Worm (Caenorhabditis elegans): ENCODE measurements around the gene F02A9.1.

Gene F02A9.1

ce11 chrIII:9114076-9114475, 36.5 kb upstream of the F02A9.1 start:
- TF ChIP-seq lsy-2 (tag; optimal IDR thresholded peaks at IDR 0.05) (no peak), unc-120 (tag; optimal IDR thresholded peaks at IDR 0.05; ENCODE audit: poor library complexity, severe bottlenecking) (no peak), sem-2 (GFP tag; optimal IDR thresholded peaks at IDR 0.05) (no peak), blmp-1 (tag; optimal IDR thresholded peaks at IDR 0.05) (no peak), flh-1 (GFP tag; optimal IDR thresholded peaks at IDR 0.05) (no peak), ceh-83 (GFP tag; optimal IDR thresholded peaks at IDR 0.05) (no peak), mab-5 (tag; optimal IDR thresholded peaks at IDR 0.05) (no peak), lin-32 (GFP tag; optimal IDR thresholded peaks at IDR 0.05) (no peak), ceh-43 (GFP tag; optimal IDR thresholded peaks at IDR 0.05) (no peak), ces-1 (GFP tag; optimal IDR thresholded peaks at IDR 0.05) (no peak), elt-1 (tag; optimal IDR thresholded peaks at IDR 0.05; ENCODE audit: borderline replicate concordance, insufficient read depth) (no peak), mep-1 (tag; optimal IDR thresholded peaks at IDR 0.05) (no peak), ham-2 (GFP tag; optimal IDR thresholded peaks at IDR 0.05) (no peak), M03D4.4 (tag; optimal IDR thresholded peaks at IDR 0.05) (no peak), zip-8 (tag; optimal IDR thresholded peaks at IDR 0.05) (no peak), snpc-4 (tag; optimal IDR thresholded peaks at IDR 0.05) (no peak), nhr-2 (tag; optimal IDR thresholded peaks at IDR 0.05) (no peak), lin-13 (tag; optimal IDR thresholded peaks at IDR 0.05) (no peak), nhr-28 (tag; optimal IDR thresholded peaks at IDR 0.05) (no peak), ceh-39 (tag; optimal IDR thresholded peaks at IDR 0.05) (no peak)

- no peak for TF ChIP-seq hlh-1 (tag; optimal IDR thresholded peaks at IDR 0.05)
- peak; percentile 23 for TF ChIP-seq drap-1 (GFP tag; optimal IDR thresholded peaks at IDR 0.05)
- TF ChIP-seq nhr-28 (tag; optimal IDR thresholded peaks at IDR 0.05): no peak
- TF ChIP-seq ham-2 (GFP tag; optimal IDR thresholded peaks at IDR 0.05): peak; percentile 74
- peak; percentile 1 for TF ChIP-seq zip-8 (tag; optimal IDR thresholded peaks at IDR 0.05)
- no peak for TF ChIP-seq nhr-76 (tag; optimal IDR thresholded peaks at IDR 0.05)
- peak; percentile 48 for TF ChIP-seq lin-13 (tag; optimal IDR thresholded peaks at IDR 0.05)
- TF ChIP-seq ceh-39 (tag; optimal IDR thresholded peaks at IDR 0.05): peak; percentile 37
- no peak for TF ChIP-seq pha-4 (tag; optimal IDR thresholded peaks at IDR 0.05)
- TF ChIP-seq sem-2 (GFP tag; optimal IDR thresholded peaks at IDR 0.05): no peak
- TF ChIP-seq M03D4.4 (tag; optimal IDR thresholded peaks at IDR 0.05): peak; percentile 36
- peak; percentile 77 for TF ChIP-seq nhr-2 (tag; optimal IDR thresholded peaks at IDR 0.05)
- no peak for TF ChIP-seq blmp-1 (tag; optimal IDR thresholded peaks at IDR 0.05)
- TF ChIP-seq mls-2 (tag; optimal IDR thresholded peaks at IDR 0.05): peak; percentile 66
- no peak for TF ChIP-seq ceh-43 (GFP tag; optimal IDR thresholded peaks at IDR 0.05)
- TF ChIP-seq sptf-1 (tag; optimal IDR thresholded peaks at IDR 0.05): peak; percentile 56
Observed at ce11 chrIII:9112479-9112878, 34.9 kb upstream of the F02A9.1 start.

DNA sequence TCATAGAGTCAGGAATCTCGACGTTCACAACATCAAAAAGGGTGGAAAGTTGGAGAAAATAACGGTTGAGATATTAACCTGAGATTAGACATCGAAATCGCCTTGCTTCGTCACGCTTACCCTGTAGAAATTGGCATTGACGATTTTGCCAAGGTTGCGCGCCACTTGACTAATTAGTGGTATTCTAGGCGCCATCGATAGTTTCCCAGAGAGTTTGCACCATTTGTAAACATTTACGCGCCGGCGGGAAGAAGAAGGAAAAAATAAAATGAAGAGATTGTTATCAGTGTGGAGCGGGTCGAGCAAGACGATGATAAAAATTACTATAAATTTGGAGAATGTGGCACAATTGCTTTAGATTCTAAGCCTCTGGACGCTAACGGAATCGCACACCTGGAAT, 32.7 kb upstream of the F02A9.1 start:
- TF ChIP-seq nhr-237 (tag; optimal IDR thresholded peaks at IDR 0.05): no peak
- no peak for TF ChIP-seq bed-3 (GFP tag; optimal IDR thresholded peaks at IDR 0.05)
- no peak for TF ChIP-seq cnd-1 (tag; optimal IDR thresholded peaks at IDR 0.05)
- TF ChIP-seq ceh-83 (GFP tag; optimal IDR thresholded peaks at IDR 0.05): no peak
- TF ChIP-seq blmp-1 (tag; optimal IDR thresholded peaks at IDR 0.05): no peak
- no peak for TF ChIP-seq mls-2 (tag; optimal IDR thresholded peaks at IDR 0.05)
- TF ChIP-seq M03D4.4 (tag; optimal IDR thresholded peaks at IDR 0.05): no peak
- no peak for TF ChIP-seq nhr-2 (tag; optimal IDR thresholded peaks at IDR 0.05)
- no peak for TF ChIP-seq lin-13 (tag; optimal IDR thresholded peaks at IDR 0.05)
- TF ChIP-seq flh-1 (GFP tag; optimal IDR thresholded peaks at IDR 0.05): no peak
- TF ChIP-seq tbx-8 (GFP tag; optimal IDR thresholded peaks at IDR 0.05): no peak
- TF ChIP-seq mab-5 (tag; optimal IDR thresholded peaks at IDR 0.05): no peak
- no peak for TF ChIP-seq ham-2 (GFP tag; optimal IDR thresholded peaks at IDR 0.05)
- no peak for TF ChIP-seq mep-1 (tag; optimal IDR thresholded peaks at IDR 0.05)
- no peak for TF ChIP-seq lin-32 (GFP tag; optimal IDR thresholded peaks at IDR 0.05)
- TF ChIP-seq unc-62 (GFP tag; optimal IDR thresholded peaks at IDR 0.05): no peak
- no peak for TF ChIP-seq elt-1 (tag; optimal IDR thresholded peaks at IDR 0.05; ENCODE audit: borderline replicate concordance, insufficient read depth)
- no peak for TF ChIP-seq unc-120 (tag; optimal IDR thresholded peaks at IDR 0.05; ENCODE audit: poor library complexity, severe bottlenecking)
- TF ChIP-seq sptf-1 (tag; optimal IDR thresholded peaks at IDR 0.05): no peak

ce11 chrIII:9109726-9110125, 32.1 kb upstream of the F02A9.1 start:
- TF ChIP-seq zip-8 (tag; optimal IDR thresholded peaks at IDR 0.05) (peak; percentile 81), nhr-2 (tag; optimal IDR thresholded peaks at IDR 0.05) (peak; percentile 63), lin-32 (GFP tag; optimal IDR thresholded peaks at IDR 0.05) (peak; percentile 36), nhr-237 (tag; optimal IDR thresholded peaks at IDR 0.05) (no peak), elt-1 (tag; optimal IDR thresholded peaks at IDR 0.05; ENCODE audit: borderline replicate concordance, insufficient read depth) (no peak), drap-1 (GFP tag; optimal IDR thresholded peaks at IDR 0.05) (no peak), flh-1 (GFP tag; optimal IDR thresholded peaks at IDR 0.05) (no peak), hlh-1 (tag; optimal IDR thresholded peaks at IDR 0.05) (peak; percentile 17), cnd-1 (tag; optimal IDR thresholded peaks at IDR 0.05) (peak; percentile 37)
